Worm (Caenorhabditis elegans) whole organism, L4/young adult: ENCODE data around the gene xdh-1.

ENCODE experiments used
- dao-5 ChIP-seq: sonication (generic microtip); optimal IDR thresholded peaks from 2 replicates; lab custom pipeline; 2016; ENCODE audit warnings: missing genotype, missing genetic modification characterization, moderate library complexity, missing compliant biosample characterization
- him-1 ChIP-seq: sonication (generic microtip); optimal IDR thresholded peaks from 2 replicates; lab custom pipeline; 2016; ENCODE audit warnings: missing genotype, missing genetic modification reagents, missing genetic modification characterization, missing compliant biosample characterization

DNA sequence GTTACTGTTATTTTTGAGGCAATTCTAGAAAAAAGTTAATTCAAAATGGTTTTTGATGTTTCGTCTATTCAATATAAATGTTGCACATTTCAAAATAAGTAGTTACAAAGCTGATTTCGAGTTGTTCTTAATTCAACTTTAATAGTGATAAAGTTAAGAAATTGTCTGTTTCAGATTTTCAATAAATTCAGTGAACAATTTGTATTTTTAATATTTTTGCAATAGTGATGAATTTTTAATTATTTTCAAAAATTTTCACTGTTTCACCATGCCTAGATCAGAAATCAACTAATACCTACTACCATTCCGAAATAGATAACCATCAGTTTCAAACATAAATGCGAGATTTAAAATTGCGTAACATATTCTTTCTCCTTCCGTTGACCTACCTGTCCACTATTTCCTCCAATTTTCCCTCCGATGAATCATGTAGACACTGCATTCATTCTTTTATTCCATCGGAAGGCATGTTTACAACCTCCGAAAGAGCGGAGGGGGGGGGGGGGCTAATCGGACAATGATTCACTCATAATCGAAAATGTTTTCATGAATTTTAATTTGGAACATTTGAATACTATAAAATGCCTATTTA lies 22.6 kb downstream of the xdh-1 start:
- TF ChIP-seq him-1 (tag; lab: Kevin White, UChicago) = no peak
- TF ChIP-seq dao-5 (tag; lab: Kevin White, UChicago) = no peak
